Worm (Caenorhabditis elegans) whole organism, young adult: ENCODE results near the gene msi-1.

Experiments used
- bed-1 ChIP-seq: fragments of 200-800 bp; sonication (Bioruptor generic); IDR thresholded peaks from 2 replicates; pipeline ENCODE4 v1.3.6; 2022; ENCODE audit warnings: missing genetic modification reagents, missing genetic modification characterization, missing compliant biosample characterization
- pha-4 ChIP-seq: fragments of 150-350 bp; sonication (generic microtip); optimal IDR thresholded peaks from 2 replicates; lab custom pipeline; 2014; ENCODE audit warnings: missing biosample characterization, missing genetic modification reagents, missing genetic modification characterization

DNA sequence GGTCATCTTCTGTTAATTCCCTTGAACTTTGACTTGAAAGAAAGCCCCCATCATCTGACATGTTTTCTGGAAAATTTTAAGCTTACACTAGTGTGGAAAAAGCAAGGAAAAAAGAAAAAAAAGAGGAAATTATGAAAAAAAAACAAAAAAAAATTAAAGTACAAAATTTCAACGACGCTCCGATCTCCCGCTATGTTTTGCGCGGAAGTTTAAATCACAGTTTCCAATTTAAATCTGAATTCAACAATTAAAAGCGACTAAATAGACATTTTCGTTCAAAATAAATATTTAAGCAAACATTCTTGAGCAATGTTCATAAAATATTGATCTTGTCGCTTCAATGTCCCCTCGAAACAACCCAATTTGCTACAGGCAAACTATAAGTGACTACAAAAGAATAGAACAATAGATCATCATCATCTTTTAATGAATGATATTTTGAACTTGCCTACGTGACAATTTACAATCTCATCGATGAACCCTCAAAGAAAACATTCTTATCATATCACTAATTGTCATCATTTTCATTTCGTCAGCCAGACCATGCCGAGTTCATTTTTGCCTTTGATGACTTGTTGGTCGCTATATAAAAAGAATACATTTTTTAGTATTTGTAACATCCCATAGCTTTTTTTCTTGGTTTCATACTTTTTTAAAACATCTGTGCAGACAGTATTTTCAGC lies 54.4 kb downstream of the msi-1 start, which contains the start of the genes metl-6 and nit-1:
- TF ChIP-seq bed-1 (GFP tag; lab: Robert Waterston, UW) (no peak), pha-4 (no peak)
